Fruit fly (Drosophila melanogaster) whole organism, embryonic: ENCODE measurements around the gene CG34136.

Experiments used
- Atf6 ChIP-seq: fragments of 200-800 bp; sonication (Bioruptor generic); IDR thresholded peaks from 2 replicates; pipeline ENCODE4 v1.3.6; 2022; ENCODE audit warnings: missing biosample characterization, missing genetic modification characterization
- CG10274 ChIP-seq: fragments of 200-800 bp; sonication (Bioruptor generic); optimal IDR thresholded peaks from 3 replicates; lab custom pipeline; 2017; ENCODE audit warnings: missing biosample characterization, mild to moderate bottlenecking, missing genetic modification characterization
- CG10462 ChIP-seq: fragments of 200-800 bp; sonication (Bioruptor generic); optimal IDR thresholded peaks from 2 replicates; lab custom pipeline; 2016; ENCODE audit warnings: missing biosample characterization, missing genetic modification characterization
- CG11085 ChIP-seq: fragments of 200-800 bp; sonication (Bioruptor generic); IDR thresholded peaks from 2 replicates; pipeline ENCODE4 v1.3.6; 2022; ENCODE audit warnings: missing biosample characterization, missing genetic modification characterization
- CG11695 ChIP-seq: fragments of 200-800 bp; sonication (Bioruptor generic); IDR thresholded peaks from 3 replicates; pipeline ENCODE4 v1.3.6; 2022; ENCODE audit warnings: missing biosample characterization, missing genetic modification characterization
- CG12155 ChIP-seq: fragments of 200-800 bp; sonication (Bioruptor generic); optimal IDR thresholded peaks from 3 replicates; lab custom pipeline; 2016; ENCODE audit warnings: missing biosample characterization, missing genetic modification characterization
- CG13287 ChIP-seq: fragments of 200-800 bp; sonication (Bioruptor generic); IDR thresholded peaks from 2 replicates; pipeline ENCODE4 v1.3.6; 2022; ENCODE audit warnings: missing biosample characterization, missing genetic modification characterization; ENCODE audit not compliant: partially characterized antibody
- CG13894 ChIP-seq: fragments of 200-800 bp; sonication (Bioruptor generic); optimal IDR thresholded peaks from 3 replicates; lab custom pipeline; 2018; ENCODE audit warnings: missing biosample characterization, mild to moderate bottlenecking, missing genetic modification characterization, moderate library complexity
- CG15073 ChIP-seq: fragments of 200-800 bp; sonication (Bioruptor generic); optimal IDR thresholded peaks from 2 replicates; lab custom pipeline; 2016; ENCODE audit warnings: missing biosample characterization, missing genetic modification characterization
- CG16813 ChIP-seq: fragments of 200-800 bp; sonication (Bioruptor generic); IDR thresholded peaks from 3 replicates; pipeline ENCODE4 v1.3.6; 2022; ENCODE audit warnings: missing biosample characterization, missing genetic modification characterization; ENCODE audit not compliant: partially characterized antibody
- CG17829 ChIP-seq: fragments of 200-800 bp; optimal IDR thresholded peaks from 2 replicates; lab custom pipeline; 2019; ENCODE audit warnings: missing biosample characterization, mild to moderate bottlenecking, missing genetic modification characterization, moderate library complexity
- CG2120 ChIP-seq: fragments of 200-800 bp; sonication (Bioruptor generic); optimal IDR thresholded peaks from 3 replicates; lab custom pipeline; 2016; ENCODE audit warnings: missing biosample characterization, missing genetic modification characterization
- CG2678 ChIP-seq: fragments of 200-800 bp; sonication (Bioruptor generic); optimal IDR thresholded peaks from 3 replicates; lab custom pipeline; 2019; ENCODE audit warnings: missing biosample characterization, mild to moderate bottlenecking, missing genetic modification characterization, moderate library complexity
- CG3163 ChIP-seq: fragments of 200-800 bp; sonication (Bioruptor generic); optimal IDR thresholded peaks from 3 replicates; lab custom pipeline; 2016; ENCODE audit warnings: missing biosample characterization, missing genetic modification characterization
- CG6765 ChIP-seq: fragments of 200-800 bp; sonication (Bioruptor generic); optimal IDR thresholded peaks from 3 replicates; lab custom pipeline; 2017; ENCODE audit warnings: missing biosample characterization, mild to moderate bottlenecking, missing genetic modification characterization
- CG6854 ChIP-seq: fragments of 200-800 bp; sonication (Bioruptor generic); optimal IDR thresholded peaks from 3 replicates; lab custom pipeline; 2017; ENCODE audit warnings: missing biosample characterization, mild to moderate bottlenecking, missing genetic modification characterization
- E2f1 ChIP-seq: fragments of 200-800 bp; sonication (Bioruptor generic); IDR thresholded peaks from 2 replicates; pipeline ENCODE4 v1.3.6; 2022; ENCODE audit warnings: missing biosample characterization, missing genetic modification characterization
- Eip74EF ChIP-seq, 2 experiments: fragments of 200-800 bp in 1 of 2; fragments of >200 bp in 1 of 2; sonication (Bioruptor generic) in 1 of 2; optimal IDR thresholded peaks; 2 replicates each; lab custom pipeline; 2017 to 2019; ENCODE audit warnings: missing biosample characterization in 2 of 2, missing genetic modification characterization in 2 of 2, mild to moderate bottlenecking in 1 of 2, moderate library complexity in 1 of 2
- Elba2 ChIP-seq: fragments of 200-800 bp; sonication (Bioruptor generic); optimal IDR thresholded peaks from 3 replicates; lab custom pipeline; 2016; ENCODE audit warnings: missing biosample characterization, missing genetic modification characterization
- HLH54F ChIP-seq: fragments of 200-800 bp; sonication (Bioruptor generic); optimal IDR thresholded peaks from 3 replicates; lab custom pipeline; 2016; ENCODE audit warnings: missing biosample characterization, missing genetic modification characterization
- HmgD ChIP-seq: fragments of 200-800 bp; sonication (Bioruptor generic); optimal IDR thresholded peaks from 3 replicates; lab custom pipeline; 2016; ENCODE audit warnings: missing biosample characterization, missing genetic modification characterization
- MESR4 ChIP-seq: fragments of 200-800 bp; sonication (Bioruptor generic); optimal IDR thresholded peaks from 2 replicates; lab custom pipeline; 2018; ENCODE audit warnings: missing biosample characterization, mild to moderate bottlenecking, missing genetic modification characterization, moderate library complexity
- Med ChIP-seq: fragments of 200-800 bp; sonication (Bioruptor generic); peaks from one replicate; lab custom pipeline; 2016; ENCODE audit warnings: missing biosample characterization, missing genetic modification characterization, mild to moderate bottlenecking, inconsistent platforms, moderate library complexity
- Meics ChIP-seq: fragments of 200-800 bp; sonication (Bioruptor generic); optimal IDR thresholded peaks from 2 replicates; lab custom pipeline; 2017; ENCODE audit warnings: missing biosample characterization, mild to moderate bottlenecking, missing genetic modification characterization
- Oli ChIP-seq: fragments of 200-800 bp; sonication (Bioruptor generic); optimal IDR thresholded peaks from 2 replicates; lab custom pipeline; 2018; ENCODE audit warnings: missing biosample characterization, mild to moderate bottlenecking, missing genetic modification characterization, moderate library complexity
- Sry-δ ChIP-seq: fragments of 200-800 bp; sonication (Bioruptor generic); optimal IDR thresholded peaks from 2 replicates; lab custom pipeline; 2016; ENCODE audit warnings: missing biosample characterization, missing genetic modification characterization
- al ChIP-seq: fragments of 200-800 bp; sonication (Bioruptor generic); IDR thresholded peaks from 2 replicates; pipeline ENCODE4 v1.3.6; 2022; ENCODE audit warnings: missing biosample characterization, missing genetic modification characterization
- az2 ChIP-seq: fragments of 200-800 bp; sonication (Bioruptor generic); optimal IDR thresholded peaks from 3 replicates; lab custom pipeline; 2016; ENCODE audit warnings: missing biosample characterization, missing genetic modification characterization
- chinmo ChIP-seq: fragments of 200-800 bp; sonication (Bioruptor generic); IDR thresholded peaks from 4 replicates; pipeline ENCODE4 v1.3.6; 2022; ENCODE audit warnings: missing biosample characterization, missing genetic modification characterization; ENCODE audit not compliant: partially characterized antibody
- chn ChIP-seq: fragments of 200-800 bp; sonication (Bioruptor generic); optimal IDR thresholded peaks from 2 replicates; lab custom pipeline; 2016; ENCODE audit warnings: missing biosample characterization, missing genetic modification characterization
- ci ChIP-seq: fragments of 200-800 bp; sonication (Bioruptor generic); IDR thresholded peaks from 3 replicates; pipeline ENCODE4 v1.3.6; 2022; ENCODE audit warnings: missing biosample characterization, missing genetic modification characterization
- disco-r ChIP-seq: fragments of 200-800 bp; sonication (Bioruptor generic); optimal IDR thresholded peaks from 2 replicates; lab custom pipeline; 2016; ENCODE audit warnings: missing biosample characterization, missing genetic modification characterization
- h ChIP-seq: fragments of >200 bp; optimal IDR thresholded peaks from 2 replicates; lab custom pipeline; 2017
- kni ChIP-seq: fragments of 200-800 bp; sonication (Bioruptor generic); optimal IDR thresholded peaks from 3 replicates; lab custom pipeline; 2017; ENCODE audit warnings: mild to moderate bottlenecking, missing biosample characterization, missing genetic modification reagents, missing genetic modification characterization
- lbe ChIP-seq: fragments of 200-800 bp; sonication (Bioruptor generic); optimal IDR thresholded peaks from 2 replicates; lab custom pipeline; 2016; ENCODE audit warnings: missing biosample characterization, mild to moderate bottlenecking, missing genetic modification characterization
- lilli ChIP-seq: fragments of 200-800 bp; sonication (Bioruptor generic); optimal IDR thresholded peaks from 3 replicates; lab custom pipeline; 2016; ENCODE audit warnings: missing biosample characterization, missing genetic modification characterization
- lov ChIP-seq, 2 experiments: fragments of 200-800 bp in 1 of 2; fragments of >200 bp in 1 of 2; sonication (Bioruptor generic) in 1 of 2; IDR thresholded peaks in 1 of 2; optimal IDR thresholded peaks in 1 of 2; 2 replicates in 1 of 2; 3 replicates in 1 of 2; pipeline versions ENCODE4 v1.3.6 to Lab custom; 2017 to 2022; ENCODE audit warnings: missing biosample characterization in 1 of 2, missing genetic modification characterization in 1 of 2
- nau ChIP-seq: fragments of 200-800 bp; sonication (Bioruptor generic); optimal IDR thresholded peaks from 3 replicates; lab custom pipeline; 2017; ENCODE audit warnings: missing biosample characterization, mild to moderate bottlenecking, missing genetic modification characterization, missing genetic modification reagents
- org-1 ChIP-seq: fragments of 200-800 bp; sonication (Bioruptor generic); optimal IDR thresholded peaks from 2 replicates; lab custom pipeline; 2017; ENCODE audit warnings: missing biosample characterization, missing genetic modification characterization
- pan ChIP-seq, 4 experiments: fragments of >200 bp in 3 of 4; fragments of 200-800 bp in 1 of 4; sonication (Bioruptor generic) in 1 of 4; optimal IDR thresholded peaks in 3 of 4; IDR thresholded peaks in 1 of 4; 2 replicates each; pipeline versions ENCODE4 v1.3.6 to Lab custom; 2017 to 2022; ENCODE audit warnings: missing biosample characterization in 2 of 4, missing genetic modification characterization in 2 of 4, mixed read lengths in 1 of 4
- prd ChIP-seq, 3 experiments: fragments of >200 bp in 2 of 3; fragments of 200-800 bp in 1 of 3; sonication (Bioruptor generic) in 1 of 3; optimal IDR thresholded peaks in 2 of 3; IDR thresholded peaks in 1 of 3; 2 replicates in 2 of 3; 3 replicates in 1 of 3; pipeline versions ENCODE4 v1.3.6 to Lab custom; 2017 to 2022; ENCODE audit warnings: missing biosample characterization in 1 of 3, missing genetic modification characterization in 1 of 3
- scrt ChIP-seq: fragments of 200-800 bp; sonication (Bioruptor generic); optimal IDR thresholded peaks from 2 replicates; lab custom pipeline; 2018; ENCODE audit warnings: missing biosample characterization, mild to moderate bottlenecking, missing genetic modification characterization, moderate library complexity
- shn ChIP-seq: fragments of 200-800 bp; sonication (Bioruptor generic); optimal IDR thresholded peaks from 3 replicates; lab custom pipeline; 2016; ENCODE audit warnings: missing biosample characterization, missing genetic modification characterization
- sim ChIP-seq: fragments of 200-800 bp; sonication (Bioruptor generic); IDR thresholded peaks from 2 replicates; pipeline ENCODE4 v1.3.6; 2022; ENCODE audit warnings: missing biosample characterization, missing genetic modification characterization
- sisA ChIP-seq: fragments of 200-800 bp; sonication (Bioruptor generic); IDR thresholded peaks from 2 replicates; pipeline ENCODE4 v1.3.6; 2022; ENCODE audit warnings: missing biosample characterization, missing genetic modification characterization
- tin ChIP-seq: fragments of 200-800 bp; sonication (Bioruptor generic); optimal IDR thresholded peaks from 3 replicates; lab custom pipeline; 2016; ENCODE audit warnings: missing biosample characterization, missing genetic modification characterization
- tll ChIP-seq, 2 experiments: fragments of 200-800 bp in 1 of 2; fragments of >200 bp in 1 of 2; sonication (Bioruptor generic) in 1 of 2; optimal IDR thresholded peaks; 2 replicates each; lab custom pipeline; 2017 to 2019; ENCODE audit warnings: missing biosample characterization in 2 of 2, missing genetic modification characterization in 2 of 2, mild to moderate bottlenecking in 1 of 2, moderate library complexity in 1 of 2
- twi ChIP-seq: fragments of 200-800 bp; optimal IDR thresholded peaks from 2 replicates; lab custom pipeline; 2019; ENCODE audit warnings: missing biosample characterization, mild to moderate bottlenecking, missing genetic modification characterization, moderate library complexity

CG34136 gene

DNA sequence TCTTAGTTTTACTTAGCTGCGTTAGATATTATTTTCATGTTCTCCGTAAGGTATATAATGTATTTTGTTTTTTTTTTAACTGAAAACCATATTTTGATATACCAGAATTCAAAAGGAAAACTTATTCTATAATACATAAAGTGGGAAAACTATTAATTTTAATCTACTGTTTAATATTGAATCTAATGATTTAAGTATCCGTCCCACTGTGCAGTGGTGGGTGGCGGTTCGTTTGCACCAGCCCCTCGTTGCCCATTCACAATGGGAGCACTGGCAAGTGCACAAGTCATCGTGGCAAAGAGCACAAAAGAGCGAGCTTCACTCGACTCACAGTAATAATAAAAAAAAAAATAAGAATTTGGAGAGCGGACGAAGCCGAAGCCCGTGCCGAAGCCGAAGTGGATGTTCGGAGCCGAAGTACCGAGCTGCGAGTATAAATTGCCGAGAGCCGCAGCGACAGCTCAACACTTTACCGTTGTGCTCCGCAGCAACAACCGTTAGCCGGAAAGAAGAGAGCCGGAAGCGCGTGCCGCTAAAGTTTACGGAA lies at the start of gene CG34136:
Gene CG34136, plus strand, starts transcription at position 475 of the 547 bp plus-strand sequence.
- TF ChIP-seq pan (optimal IDR thresholded peaks at IDR 0.05; lab: Kevin White, UChicago), result no peak
- peak in 1 of 2 experiments; percentile 25 for TF ChIP-seq pan (GFP tag; optimal IDR thresholded peaks at IDR 0.05 in 1 of 2, IDR thresholded peaks at IDR 0.05 in 1 of 2)
- TF ChIP-seq Eip74EF (GFP tag; optimal IDR thresholded peaks at IDR 0.05; lab: Kevin White, UChicago), result peak in 1 of 2 experiments; percentile 82
- peak; percentile 3 for TF ChIP-seq shn (GFP tag; lab: Kevin White, UChicago)
- TF ChIP-seq CG2120 (GFP tag; lab: Kevin White, UChicago), result peak; percentile 25
- TF ChIP-seq chinmo, result peak; percentile 91
- TF ChIP-seq Atf6 (GFP tag; lab: Robert Waterston, UW), result peak; percentile 57; the same call in 1 of the 2 replicates
- TF ChIP-seq CG10462, result no peak
- no peak for TF ChIP-seq CG13287 (GFP tag; lab: Robert Waterston, UW)
- peak; percentile 26; the same call in 1 of the 2 replicates for TF ChIP-seq E2f1
- peak; percentile 29; the same call in 1 of the 3 replicates for TF ChIP-seq ci (GFP tag; lab: Robert Waterston, UW)
- TF ChIP-seq MESR4 (GFP tag; lab: Kevin White, UChicago), result no peak
- TF ChIP-seq scrt (GFP tag; lab: Kevin White, UChicago), result peak; percentile 5
- no peak for TF ChIP-seq h
- TF ChIP-seq az2 (GFP tag; lab: Kevin White, UChicago), result peak; percentile 42
- TF ChIP-seq CG16813 (GFP tag; lab: Robert Waterston, UW), result no peak
- no peak for TF ChIP-seq disco-r (GFP tag; lab: Kevin White, UChicago)
- TF ChIP-seq CG3163 (GFP tag; lab: Kevin White, UChicago), result peak; percentile 77
- TF ChIP-seq sim (GFP tag; lab: Robert Waterston, UW), result no peak
- TF ChIP-seq CG12155 (GFP tag; lab: Kevin White, UChicago), result peak; percentile 22
- TF ChIP-seq CG11695 (GFP tag; lab: Robert Waterston, UW), result 0 out of 3 replicates have a peak, but pooled peaks have one; percentile 39
- peak; percentile 85 for TF ChIP-seq Med
- TF ChIP-seq lov (optimal IDR thresholded peaks at IDR 0.05; lab: Kevin White, UChicago), result no peak
- 0 out of 3 replicates have a peak, but pooled peaks have one; percentile 9 for TF ChIP-seq lov (GFP tag; IDR thresholded peaks at IDR 0.05; lab: Robert Waterston, UW)
- TF ChIP-seq CG17829 (tag; lab: Kevin White, UChicago), result peak; percentile 24
- TF ChIP-seq CG10274 (GFP tag; lab: Kevin White, UChicago), result no peak
- TF ChIP-seq Meics (GFP tag; lab: Kevin White, UChicago), result peak; percentile 33
- no peak for TF ChIP-seq al (GFP tag; lab: Robert Waterston, UW)
- TF ChIP-seq CG6854, result peak; percentile 5
- TF ChIP-seq org-1, result peak; percentile 33
- TF ChIP-seq sisA (GFP tag; lab: Robert Waterston, UW), result 0 out of 2 replicates have a peak, but pooled peaks have one; percentile 28
- TF ChIP-seq twi (tag; lab: Kevin White, UChicago), result no peak
- TF ChIP-seq prd (optimal IDR thresholded peaks at IDR 0.05; lab: Kevin White, UChicago), result no peak
- peak; percentile 30; the same call in 1 of the 3 replicates for TF ChIP-seq prd (GFP tag; IDR thresholded peaks at IDR 0.05; lab: Robert Waterston, UW)
- TF ChIP-seq tin, result peak; percentile 18
- TF ChIP-seq lbe (GFP tag; lab: Kevin White, UChicago), result peak; percentile 14
- no peak for TF ChIP-seq CG15073 (GFP tag; lab: Kevin White, UChicago)
- no peak for TF ChIP-seq Sry-δ (GFP tag; lab: Kevin White, UChicago)
- TF ChIP-seq Oli (tag; lab: Kevin White, UChicago), result peak; percentile 61
- TF ChIP-seq CG6765 (GFP tag; lab: Kevin White, UChicago), result no peak
- TF ChIP-seq HmgD (GFP tag; lab: Kevin White, UChicago), result no peak
- TF ChIP-seq chn, result peak; percentile 81
- no peak for TF ChIP-seq lilli (GFP tag; lab: Kevin White, UChicago)
- TF ChIP-seq nau (GFP tag; lab: Kevin White, UChicago), result no peak
- TF ChIP-seq CG11085, result no peak
- no peak for TF ChIP-seq Elba2 (GFP tag; lab: Kevin White, UChicago)
- peak; percentile 46 for TF ChIP-seq kni (GFP tag; lab: Kevin White, UChicago)
- no peak for TF ChIP-seq tll (GFP tag; optimal IDR thresholded peaks at IDR 0.05; lab: Kevin White, UChicago)
- TF ChIP-seq HLH54F (GFP tag; lab: Kevin White, UChicago), result no peak
- peak; percentile 69 for TF ChIP-seq CG2678 (tag; lab: Kevin White, UChicago)
- TF ChIP-seq CG13894 (tag; lab: Kevin White, UChicago), result peak; percentile 19
